Fruit fly (Drosophila melanogaster) whole organism, prepupa: ENCODE data around the gene beat-IIIa.

Experiments
- Blimp-1 ChIP-seq: fragments of 200-800 bp; sonication (Bioruptor generic); optimal IDR thresholded peaks from 3 replicates; lab custom pipeline; 2017; ENCODE audit warnings: missing biosample characterization, missing genetic modification characterization, mild to moderate bottlenecking, moderate library complexity, missing genetic modification reagents
- CG16779 ChIP-seq: fragments of 200-800 bp; sonication (Bioruptor generic); optimal IDR thresholded peaks from 3 replicates; lab custom pipeline; 2017; ENCODE audit warnings: missing biosample characterization, mild to moderate bottlenecking, missing genetic modification characterization
- CG32006 ChIP-seq: fragments of 200-800 bp; sonication (Bioruptor generic); optimal IDR thresholded peaks from 3 replicates; lab custom pipeline; 2017; ENCODE audit warnings: missing biosample characterization, mild to moderate bottlenecking, missing genetic modification characterization
- CG6163 ChIP-seq: fragments of 200-800 bp; sonication (Bioruptor generic); IDR thresholded peaks from 3 replicates; pipeline ENCODE4 v1.3.6; 2022; ENCODE audit warnings: missing biosample characterization, missing genetic modification characterization
- CG6808 ChIP-seq: fragments of 200-800 bp; sonication (Bioruptor generic); optimal IDR thresholded peaks from 3 replicates; lab custom pipeline; 2017; ENCODE audit warnings: missing biosample characterization, missing genetic modification characterization, mild to moderate bottlenecking, moderate library complexity, missing genetic modification reagents
- CG6854 ChIP-seq: fragments of 200-800 bp; sonication (Bioruptor generic); optimal IDR thresholded peaks from 2 replicates; lab custom pipeline; 2017; ENCODE audit warnings: missing biosample characterization, mild to moderate bottlenecking, missing genetic modification characterization
- CG8632 ChIP-seq: fragments of 200-800 bp; sonication (Bioruptor generic); optimal IDR thresholded peaks from 3 replicates; lab custom pipeline; 2016; ENCODE audit warnings: missing biosample characterization, missing genetic modification characterization
- Ets96B ChIP-seq: fragments of 200-800 bp; optimal IDR thresholded peaks from 2 replicates; lab custom pipeline; 2019; ENCODE audit warnings: missing biosample characterization, mild to moderate bottlenecking, missing genetic modification characterization, moderate library complexity
- Gug ChIP-seq: fragments of 200-800 bp; sonication (Bioruptor generic); IDR thresholded peaks from 2 replicates; pipeline ENCODE4 v1.3.6; 2022; ENCODE audit warnings: missing biosample characterization, missing genetic modification characterization
- Hr4 ChIP-seq: fragments of 200-800 bp; sonication (Bioruptor generic); optimal IDR thresholded peaks from 3 replicates; lab custom pipeline; 2016; ENCODE audit warnings: missing biosample characterization, missing genetic modification characterization
- Lpt ChIP-seq: fragments of 200-800 bp; sonication (Bioruptor generic); optimal IDR thresholded peaks from 3 replicates; lab custom pipeline; 2016; ENCODE audit warnings: missing biosample characterization, missing genetic modification characterization
- OdsH ChIP-seq: fragments of 200-800 bp; sonication (Bioruptor generic); optimal IDR thresholded peaks from 3 replicates; lab custom pipeline; 2016; ENCODE audit warnings: missing biosample characterization, missing genetic modification characterization
- Sox102F ChIP-seq: fragments of 200-800 bp; sonication (Bioruptor generic); optimal IDR thresholded peaks from 2 replicates; lab custom pipeline; 2016; ENCODE audit warnings: missing biosample characterization, mild to moderate bottlenecking, missing genetic modification characterization
- topi ChIP-seq: fragments of 200-800 bp; sonication (Bioruptor generic); optimal IDR thresholded peaks from 3 replicates; lab custom pipeline; 2016; ENCODE audit warnings: missing biosample characterization, missing genetic modification characterization

dm6 chr2L:17221462-17221861 is 90.6 kb downstream of the beat-IIIa start:
- TF ChIP-seq OdsH (GFP tag; lab: Kevin White, UChicago) (no peak), Gug (no peak), CG32006 (GFP tag; lab: Kevin White, UChicago) (no peak), Blimp-1 (GFP tag; lab: Kevin White, UChicago) (no peak), CG16779 (tag; lab: Kevin White, UChicago) (no peak), topi (no peak), CG6808 (GFP tag; lab: Kevin White, UChicago) (no peak), CG6854 (GFP tag; lab: Kevin White, UChicago) (no peak), Sox102F (GFP tag; lab: Kevin White, UChicago) (no peak), CG6163 (GFP tag; lab: Robert Waterston, UW) (no peak), Hr4 (no peak), Lpt (no peak), Ets96B (no peak), CG8632 (no peak)
